Worm (Caenorhabditis elegans): ENCODE data around the gene K11D12.8.

DNA sequence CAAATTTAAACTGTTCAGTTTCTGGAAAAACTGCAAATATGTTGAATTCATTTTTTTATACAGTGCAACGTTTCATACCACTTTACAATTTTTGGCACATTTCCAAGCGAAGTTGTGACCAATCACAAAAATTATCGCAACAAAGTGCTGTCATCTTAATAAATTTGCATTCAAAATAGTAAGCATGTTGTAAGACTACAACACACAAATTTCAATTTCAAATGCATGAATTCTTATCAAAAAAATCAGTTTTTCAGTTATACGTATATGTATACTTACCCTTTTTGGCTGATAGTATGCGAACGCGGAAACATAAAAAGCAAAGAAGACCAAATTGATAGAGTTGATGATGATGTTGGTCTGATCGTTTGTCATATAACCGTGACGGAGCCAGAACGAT lies 10.6 kb downstream of the K11D12.8 start:
- TF ChIP-seq aly-1 (tag; optimal IDR thresholded peaks at IDR 0.05) = no peak
- TF ChIP-seq B0310.2 (tag; optimal IDR thresholded peaks at IDR 0.05) = no peak
- no peak for TF ChIP-seq ama-1 (optimal IDR thresholded peaks at IDR 0.05)
- no peak for TF ChIP-seq hnd-1 (tag; optimal IDR thresholded peaks at IDR 0.05)
- TF ChIP-seq hmg-4 (GFP tag; optimal IDR thresholded peaks at IDR 0.05) = no peak
- TF ChIP-seq scrt-1 (GFP tag; IDR thresholded peaks at IDR 0.05) = no peak
- TF ChIP-seq sea-1 (GFP tag; conservative IDR thresholded peaks at IDR 0.05) = no peak
- no peak for TF ChIP-seq pes-1 (GFP tag; IDR thresholded peaks at IDR 0.05)
- no peak for TF ChIP-seq tbx-11 (GFP tag; IDR thresholded peaks at IDR 0.05)
- TF ChIP-seq tra-4 (tag; optimal IDR thresholded peaks at IDR 0.05) = no peak

Measured in whole organism, early embryonic.